Fruit fly (Drosophila melanogaster): ENCODE data around the gene bif.
A peak's percentile ranks its signal among the peaks of the same experiment; 100 is the strongest.

Gene bif

DNA sequence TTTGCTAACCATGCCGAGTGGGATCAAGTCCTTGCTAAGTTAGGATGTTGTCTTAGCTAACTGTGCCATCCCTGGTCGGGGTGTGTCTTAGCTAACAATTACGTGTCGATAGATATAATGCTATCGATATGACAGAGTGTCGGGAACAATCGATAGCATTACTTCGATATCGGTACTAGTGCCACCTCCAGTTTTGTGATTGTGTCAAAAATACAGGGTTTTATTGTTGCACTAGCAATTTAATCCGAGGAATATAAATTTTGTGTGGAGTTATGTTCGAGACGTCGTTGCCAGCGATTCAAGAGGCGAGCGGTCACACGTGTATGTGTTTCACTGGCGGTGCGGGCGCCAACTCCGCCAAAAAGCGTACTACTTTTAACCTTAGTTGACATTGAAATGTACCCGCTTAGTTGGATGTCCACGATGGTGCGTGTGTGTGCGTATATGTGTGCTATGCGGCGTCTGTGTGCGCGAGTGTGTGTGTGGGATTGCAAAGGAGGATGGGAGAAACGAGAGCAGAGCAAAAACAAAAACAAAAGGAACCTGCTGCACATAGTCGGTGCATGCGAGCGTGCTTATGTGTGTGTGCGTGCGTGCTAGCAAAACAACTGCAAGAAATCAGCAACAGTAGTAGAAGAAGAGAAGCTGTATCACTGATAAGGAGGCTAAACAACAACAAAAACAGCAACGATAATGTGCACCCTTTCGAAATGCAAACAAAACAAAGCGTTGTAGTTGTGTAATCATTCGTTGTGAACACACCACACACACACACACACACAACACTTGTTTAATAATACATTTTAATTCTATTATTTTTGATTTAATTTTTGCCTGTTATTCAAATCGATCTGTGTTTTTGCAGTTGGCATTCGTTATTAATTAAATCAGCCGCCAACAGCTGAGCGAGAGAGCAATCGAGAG, 16.5 kb downstream of the bif start, which contains the start of gene PhKgamma (continued):
- TF ChIP-seq stwl (tag; optimal IDR thresholded peaks at IDR 0.05), result peak; percentile 70
- no peak for TF ChIP-seq unpg (GFP tag; optimal IDR thresholded peaks at IDR 0.05)
- peak; percentile 45 for TF ChIP-seq jumu (GFP tag; optimal IDR thresholded peaks at IDR 0.05)
- TF ChIP-seq NC2α (GFP tag; optimal IDR thresholded peaks at IDR 0.05), result no peak
- TF ChIP-seq run (tag; optimal IDR thresholded peaks at IDR 0.05), result no peak
- TF ChIP-seq CG1024 (GFP tag; IDR thresholded peaks at IDR 0.05), result no peak
- no peak for TF ChIP-seq Hey (tag; optimal IDR thresholded peaks at IDR 0.05)
- no peak for TF ChIP-seq CG6254 (GFP tag; optimal IDR thresholded peaks at IDR 0.05)
- peak; percentile 93 for TF ChIP-seq CG13287 (GFP tag; IDR thresholded peaks at IDR 0.05; ENCODE audit: partially characterized antibody)
- TF ChIP-seq Lhr (GFP tag; optimal IDR thresholded peaks at IDR 0.05), result peak; percentile 86
- peak; percentile 33; the same call in 1 of the 2 replicates for TF ChIP-seq rib (GFP tag; IDR thresholded peaks at IDR 0.05)
- TF ChIP-seq vfl (GFP tag; optimal IDR thresholded peaks at IDR 0.05), result no peak
- TF ChIP-seq fd3F (GFP tag; optimal IDR thresholded peaks at IDR 0.05), result no peak
- no peak for TF ChIP-seq kay (GFP tag; optimal IDR thresholded peaks at IDR 0.05)
- TF ChIP-seq ara (GFP tag; IDR thresholded peaks at IDR 0.05), result no peak
- TF ChIP-seq Doc3 (GFP tag; IDR thresholded peaks at IDR 0.05; ENCODE audit: partially characterized antibody), result peak; percentile 81
- TF ChIP-seq disco-r (GFP tag; optimal IDR thresholded peaks at IDR 0.05), result no peak
- TF ChIP-seq CG8388 (GFP tag; optimal IDR thresholded peaks at IDR 0.05), result no peak
- no peak for TF ChIP-seq CG15011 (GFP tag; optimal IDR thresholded peaks at IDR 0.05)
- TF ChIP-seq ems (GFP tag; optimal IDR thresholded peaks at IDR 0.05), result no peak
- no peak for TF ChIP-seq CG18619 (GFP tag; optimal IDR thresholded peaks at IDR 0.05)
- TF ChIP-seq CG12299 (tag; optimal IDR thresholded peaks at IDR 0.05), result peak; percentile 43
- TF ChIP-seq so (GFP tag; IDR thresholded peaks at IDR 0.05), result no peak
- TF ChIP-seq Fer3 (tag; optimal IDR thresholded peaks at IDR 0.05), result no peak
- no peak for TF ChIP-seq shn (GFP tag; optimal IDR thresholded peaks at IDR 0.05)
- no peak for TF ChIP-seq az2 (GFP tag; optimal IDR thresholded peaks at IDR 0.05)
- peak; percentile 79 for TF ChIP-seq zen (tag; optimal IDR thresholded peaks at IDR 0.05)
- no peak for TF ChIP-seq Mes4 (GFP tag; optimal IDR thresholded peaks at IDR 0.05)
- TF ChIP-seq CG17385 (GFP tag; optimal IDR thresholded peaks at IDR 0.05), result peak; percentile 74
- TF ChIP-seq dmrt99B (tag; optimal IDR thresholded peaks at IDR 0.05), result no peak
- no peak for TF ChIP-seq CG3726 (GFP tag; IDR thresholded peaks at IDR 0.05)
- no peak for TF ChIP-seq CG18262 (tag; optimal IDR thresholded peaks at IDR 0.05)
- peak; percentile 46 for TF ChIP-seq CG12391 (tag; optimal IDR thresholded peaks at IDR 0.05)
- peak; percentile 57 for TF ChIP-seq p53 (GFP tag; optimal IDR thresholded peaks at IDR 0.05)
- no peak for TF ChIP-seq Max (GFP tag; optimal IDR thresholded peaks at IDR 0.05)
- no peak for TF ChIP-seq CG12104 (GFP tag; optimal IDR thresholded peaks at IDR 0.05)
- no peak for TF ChIP-seq chn (GFP tag; optimal IDR thresholded peaks at IDR 0.05)
- TF ChIP-seq Ptx1 (GFP tag; IDR thresholded peaks at IDR 0.05), result no peak
- TF ChIP-seq CG7839 (tag; optimal IDR thresholded peaks at IDR 0.05), result no peak
- no peak for TF ChIP-seq CG1602 (GFP tag; optimal IDR thresholded peaks at IDR 0.05)
- peak; percentile 60 for TF ChIP-seq B-H2 (GFP tag; optimal IDR thresholded peaks at IDR 0.05)
- no peak for TF ChIP-seq CG14441 (GFP tag; IDR thresholded peaks at IDR 0.05)
- TF ChIP-seq chinmo (GFP tag; IDR thresholded peaks at IDR 0.05; ENCODE audit: partially characterized antibody), result peak; percentile 94
- TF ChIP-seq Dek (tag; optimal IDR thresholded peaks at IDR 0.05), result no peak
- TF ChIP-seq pb (GFP tag; optimal IDR thresholded peaks at IDR 0.05), result no peak
- no peak for TF ChIP-seq Aef1 (GFP tag; IDR thresholded peaks at IDR 0.05)
- TF ChIP-seq onecut (GFP tag; IDR thresholded peaks at IDR 0.05), result no peak; the same call in 1 of the 2 replicates
- no peak for TF ChIP-seq Vsx1 (GFP tag; optimal IDR thresholded peaks at IDR 0.05)
- TF ChIP-seq vnd (GFP tag; IDR thresholded peaks at IDR 0.05; ENCODE audit: partially characterized antibody), result peak; percentile 78

All from whole organism, embryonic.